Worm (Caenorhabditis elegans) whole organism, mixed stage, embryonic: ENCODE results near the gene C01G5.5.

Source experiments
- ceh-83 ChIP-seq: fragments of 200-800 bp; sonication (Bioruptor generic); optimal IDR thresholded peaks from 2 replicates; lab custom pipeline; 2018; ENCODE audit warnings: mild to moderate bottlenecking, missing genetic modification characterization, missing compliant biosample characterization
- ces-1 ChIP-seq: fragments of 150-350 bp; optimal IDR thresholded peaks from 2 replicates; lab custom pipeline; 2014; ENCODE audit warnings: missing biosample characterization, missing genetic modification reagents, missing genetic modification characterization
- elt-1 ChIP-seq: sonication (generic microtip); optimal IDR thresholded peaks from 2 replicates; lab custom pipeline; 2017; ENCODE audit warnings: missing genetic modification characterization, mild to moderate bottlenecking, missing compliant biosample characterization, antibody characterized with exemption, moderate library complexity, borderline replicate concordance; ENCODE audit not compliant: insufficient read depth
- elt-3 ChIP-seq: fragments of 150-350 bp; optimal IDR thresholded peaks from 2 replicates; lab custom pipeline; 2014; ENCODE audit warnings: missing biosample characterization, missing genetic modification characterization
- lin-13 ChIP-seq: fragments of 150-350 bp; optimal IDR thresholded peaks from 2 replicates; lab custom pipeline; 2014; ENCODE audit warnings: missing biosample characterization, missing genetic modification characterization
- lin-32 ChIP-seq: fragments of 200-800 bp; sonication (Bioruptor generic); optimal IDR thresholded peaks from 2 replicates; lab custom pipeline; 2018; ENCODE audit warnings: mild to moderate bottlenecking, missing genetic modification characterization, missing compliant biosample characterization
- nhr-28 ChIP-seq: fragments of 150-350 bp; optimal IDR thresholded peaks from 2 replicates; lab custom pipeline; 2014; ENCODE audit warnings: missing biosample characterization, missing genetic modification characterization
- unc-62 ChIP-seq: fragments of 150-350 bp; optimal IDR thresholded peaks from 2 replicates; lab custom pipeline; 2014; ENCODE audit warnings: missing biosample characterization, missing genetic modification reagents, missing genetic modification characterization
- ztf-11 ChIP-seq: fragments of 150-350 bp; optimal IDR thresholded peaks from 2 replicates; lab custom pipeline; 2014; ENCODE audit warnings: missing biosample characterization, missing genetic modification characterization

DNA sequence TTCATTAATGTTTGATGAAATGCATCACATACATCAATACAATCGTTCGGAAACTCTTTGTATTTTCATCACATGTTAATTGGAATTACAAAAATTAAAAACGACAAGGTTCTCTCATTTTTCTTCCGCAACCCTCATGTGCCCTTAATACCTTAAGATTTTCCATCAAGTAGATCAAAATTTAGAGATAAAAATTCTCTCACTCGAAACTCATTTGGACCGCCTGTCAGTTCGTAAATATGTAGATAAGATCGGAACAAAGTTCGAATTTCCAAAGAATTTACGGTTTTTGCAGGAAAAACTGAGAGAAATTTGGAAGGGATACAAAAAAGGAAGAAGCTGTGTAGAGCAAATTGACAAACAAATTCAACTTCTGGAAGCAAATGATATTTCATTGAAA lies 28.3 kb upstream of the C01G5.5 start:
- no peak for TF ChIP-seq ztf-11 (tag; lab: Kevin White, UChicago)
- no peak for TF ChIP-seq unc-62
- TF ChIP-seq ces-1 (GFP tag; lab: Kevin White, UChicago): no peak
- no peak for TF ChIP-seq ceh-83 (GFP tag; lab: Kevin White, UChicago)
- no peak for TF ChIP-seq elt-1 (tag; lab: Kevin White, UChicago)
- no peak for TF ChIP-seq elt-3 (tag; lab: Kevin White, UChicago)
- no peak for TF ChIP-seq nhr-28
- no peak for TF ChIP-seq lin-32
- TF ChIP-seq lin-13 (tag; lab: Kevin White, UChicago): no peak
